Worm (Caenorhabditis elegans) whole organism, young adult: ENCODE data around the gene vps-45.
A peak's percentile ranks its signal among the peaks of the same experiment; 100 is the strongest.

ENCODE experiments used
- D2030.7 ChIP-seq: fragments of 200-800 bp; sonication (Bioruptor generic); IDR thresholded peaks from 2 replicates; pipeline ENCODE4 v1.3.6; 2022; ENCODE audit warnings: missing genetic modification reagents, missing genetic modification characterization, missing compliant biosample characterization
- Y56A3A.18 ChIP-seq: fragments of 200-800 bp; sonication (Bioruptor generic); IDR thresholded peaks from 2 replicates; pipeline ENCODE4 v1.3.6; 2022; ENCODE audit warnings: missing genetic modification reagents, missing genetic modification characterization, missing compliant biosample characterization
- Y67H2A.10 ChIP-seq: fragments of 200-800 bp; sonication (Bioruptor generic); conservative IDR thresholded peaks from 2 replicates; pipeline ENCODE4 v1.3.6; 2022; ENCODE audit warnings: missing genetic modification reagents, missing genetic modification characterization, missing compliant biosample characterization
- Y79H2A.3 ChIP-seq: fragments of 200-800 bp; sonication (Bioruptor generic); conservative IDR thresholded peaks from 2 replicates; pipeline ENCODE4 v1.3.6; 2022; ENCODE audit warnings: missing genetic modification reagents, missing genetic modification characterization, missing compliant biosample characterization
- aptf-2 ChIP-seq: fragments of 200-800 bp; sonication (Bioruptor generic); conservative IDR thresholded peaks from 2 replicates; pipeline ENCODE4 v1.3.6; 2022; ENCODE audit warnings: missing genetic modification reagents, missing genetic modification characterization, missing compliant biosample characterization
- aptf-3 ChIP-seq: fragments of 200-800 bp; sonication (Bioruptor generic); IDR thresholded peaks from 2 replicates; pipeline ENCODE4 v1.3.6; 2022; ENCODE audit warnings: missing genetic modification characterization, missing compliant biosample characterization
- atf-7 ChIP-seq: sonication (generic microtip); optimal IDR thresholded peaks from 2 replicates; lab custom pipeline; 2017; ENCODE audit warnings: mild to moderate bottlenecking, missing genetic modification characterization, missing compliant biosample characterization
- attf-3 ChIP-seq: fragments of 200-800 bp; sonication (Bioruptor generic); conservative IDR thresholded peaks from 2 replicates; pipeline ENCODE4 v1.3.6; 2022; ENCODE audit warnings: missing genetic modification reagents, missing genetic modification characterization, missing compliant biosample characterization
- attf-5 ChIP-seq: fragments of 200-800 bp; sonication (Bioruptor generic); optimal IDR thresholded peaks from 2 replicates; lab custom pipeline; 2018; ENCODE audit warnings: mild to moderate bottlenecking, missing genetic modification characterization, missing compliant biosample characterization
- cebp-1 ChIP-seq, 2 experiments: fragments of 200-800 bp in 1 of 2; sonication (Bioruptor generic) in 1 of 2; sonication (generic microtip) in 1 of 2; IDR thresholded peaks in 1 of 2; optimal IDR thresholded peaks in 1 of 2; 2 replicates each; pipeline versions ENCODE4 v1.3.6 to Lab custom; 2017 to 2022; ENCODE audit warnings: missing compliant biosample characterization in 2 of 2, missing genetic modification characterization in 2 of 2, mild to moderate bottlenecking in 1 of 2, missing genetic modification reagents in 1 of 2, moderate library complexity in 1 of 2
- cebp-2 ChIP-seq: fragments of 200-800 bp; sonication (Bioruptor generic); IDR thresholded peaks from 2 replicates; pipeline ENCODE4 v1.3.6; 2022; ENCODE audit warnings: missing genetic modification characterization, missing compliant biosample characterization
- ceh-91 ChIP-seq: fragments of 200-800 bp; sonication (Bioruptor generic); IDR thresholded peaks from 2 replicates; pipeline ENCODE4 v1.3.6; 2022; ENCODE audit warnings: missing genetic modification reagents, missing genetic modification characterization, missing compliant biosample characterization
- chd-7 ChIP-seq: sonication (generic microtip); optimal IDR thresholded peaks from 2 replicates; lab custom pipeline; 2016; ENCODE audit warnings: mild to moderate bottlenecking, missing genetic modification characterization, moderate library complexity, missing compliant biosample characterization
- dox-1 ChIP-seq: fragments of 200-800 bp; sonication (Bioruptor generic); IDR thresholded peaks from 2 replicates; pipeline ENCODE4 v1.3.6; 2022; ENCODE audit warnings: missing genetic modification reagents, missing genetic modification characterization, missing compliant biosample characterization
- efl-1 ChIP-seq: fragments of 150-350 bp; optimal IDR thresholded peaks from 2 replicates; lab custom pipeline; 2014; ENCODE audit warnings: missing biosample characterization, missing genetic modification reagents, missing genetic modification characterization
- egl-18 ChIP-seq: fragments of 200-800 bp; sonication (Bioruptor generic); IDR thresholded peaks from 2 replicates; pipeline ENCODE4 v1.3.6; 2022; ENCODE audit warnings: missing genetic modification reagents, missing genetic modification characterization, missing compliant biosample characterization
- gei-17 ChIP-seq: fragments of 200-800 bp; sonication (Bioruptor generic); optimal IDR thresholded peaks from 2 replicates; lab custom pipeline; 2018; ENCODE audit warnings: mild to moderate bottlenecking, missing genetic modification characterization, missing compliant biosample characterization
- let-607 ChIP-seq, 2 experiments: fragments of 200-800 bp in 1 of 2; sonication (Bioruptor generic) in 1 of 2; sonication (generic microtip) in 1 of 2; optimal IDR thresholded peaks; 2 replicates each; lab custom pipeline; 2016 to 2018; ENCODE audit warnings: mild to moderate bottlenecking in 2 of 2, missing compliant biosample characterization in 2 of 2, missing genetic modification characterization in 2 of 2, moderate library complexity in 2 of 2, missing genotype in 1 of 2
- lin-40 ChIP-seq: sonication (generic microtip); optimal IDR thresholded peaks from 2 replicates; lab custom pipeline; 2016; ENCODE audit warnings: missing genetic modification characterization, mild to moderate bottlenecking, missing compliant biosample characterization, missing genotype, missing genetic modification reagents
- madf-8 ChIP-seq: fragments of 200-800 bp; sonication (Bioruptor generic); conservative IDR thresholded peaks from 2 replicates; pipeline ENCODE4 v1.3.6; 2022; ENCODE audit warnings: missing genetic modification reagents, missing genetic modification characterization, missing compliant biosample characterization
- mcd-1 ChIP-seq: fragments of 200-800 bp; sonication (Bioruptor generic); IDR thresholded peaks from 2 replicates; pipeline ENCODE4 v1.3.6; 2022; ENCODE audit warnings: missing genetic modification reagents, missing genetic modification characterization, missing compliant biosample characterization
- mel-28 ChIP-seq: sonication (generic microtip); optimal IDR thresholded peaks from 2 replicates; lab custom pipeline; 2016; ENCODE audit warnings: borderline replicate concordance, mild to moderate bottlenecking, missing genetic modification characterization, missing compliant biosample characterization
- nfya-2 ChIP-seq: fragments of 200-800 bp; sonication (Bioruptor generic); IDR thresholded peaks from 2 replicates; pipeline ENCODE4 v1.3.6; 2022; ENCODE audit warnings: missing genetic modification reagents, missing genetic modification characterization, missing compliant biosample characterization
- nhr-120 ChIP-seq: fragments of 200-800 bp; sonication (Bioruptor generic); IDR thresholded peaks from 2 replicates; pipeline ENCODE4 v1.3.6; 2022; ENCODE audit warnings: missing genetic modification characterization, missing compliant biosample characterization
- nhr-90 ChIP-seq: sonication (generic microtip); optimal IDR thresholded peaks from 2 replicates; lab custom pipeline; 2016; ENCODE audit warnings: missing genotype, mild to moderate bottlenecking, missing genetic modification characterization, missing compliant biosample characterization
- pha-4 ChIP-seq: fragments of 150-350 bp; sonication (generic microtip); optimal IDR thresholded peaks from 2 replicates; lab custom pipeline; 2014; ENCODE audit warnings: missing biosample characterization, missing genetic modification reagents, missing genetic modification characterization
- snpc-4 ChIP-seq, 5 experiments: fragments of 150-350 bp in 1 of 5; sonication (generic microtip) in 4 of 5; optimal IDR thresholded peaks; 2 replicates each; lab custom pipeline; 2014 to 2018; ENCODE audit warnings: missing genetic modification characterization in 5 of 5, missing biosample characterization in 3 of 5, antibody characterized with exemption in 2 of 5, mild to moderate bottlenecking in 2 of 5, missing compliant biosample characterization in 2 of 5, missing genotype in 2 of 5, moderate library complexity in 2 of 5, missing genetic modification reagents in 1 of 5
- somi-1 ChIP-seq: fragments of 200-800 bp; sonication (Bioruptor generic); optimal IDR thresholded peaks from 2 replicates; lab custom pipeline; 2018; ENCODE audit warnings: mild to moderate bottlenecking, missing genetic modification characterization, missing compliant biosample characterization
- tbp1 ChIP-seq: fragments of 200-800 bp; sonication (Bioruptor generic); optimal IDR thresholded peaks from 2 replicates; lab custom pipeline; 2018; ENCODE audit warnings: mild to moderate bottlenecking, missing genetic modification characterization, missing compliant biosample characterization
- tbx-9 ChIP-seq: sonication (generic microtip); optimal IDR thresholded peaks from 2 replicates; lab custom pipeline; 2016; ENCODE audit warnings: borderline replicate concordance, missing genetic modification characterization, inconsistent platforms, missing compliant biosample characterization
- tlf-1 ChIP-seq: fragments of 200-800 bp; sonication (Bioruptor generic); optimal IDR thresholded peaks from 2 replicates; lab custom pipeline; 2018; ENCODE audit warnings: mild to moderate bottlenecking, missing genetic modification characterization, missing compliant biosample characterization
- unc-62 ChIP-seq: fragments of 150-350 bp; optimal IDR thresholded peaks from 2 replicates; lab custom pipeline; 2014; ENCODE audit warnings: missing biosample characterization, missing genetic modification reagents, missing genetic modification characterization
- zfh-2 ChIP-seq: fragments of 200-800 bp; sonication (Bioruptor generic); conservative IDR thresholded peaks from 2 replicates; pipeline ENCODE4 v1.3.6; 2022; ENCODE audit warnings: missing genetic modification reagents, missing genetic modification characterization, missing compliant biosample characterization
- zim-3 ChIP-seq: sonication (generic microtip); optimal IDR thresholded peaks from 2 replicates; lab custom pipeline; 2017; ENCODE audit warnings: mild to moderate bottlenecking, missing genetic modification characterization, moderate library complexity, missing compliant biosample characterization
- ztf-18 ChIP-seq: sonication (generic microtip); optimal IDR thresholded peaks from 2 replicates; lab custom pipeline; 2016; ENCODE audit warnings: missing genotype, mild to moderate bottlenecking, missing genetic modification characterization, missing compliant biosample characterization
- ztf-22 ChIP-seq: fragments of 200-800 bp; sonication (Bioruptor generic); optimal IDR thresholded peaks from 2 replicates; lab custom pipeline; 2018; ENCODE audit warnings: mild to moderate bottlenecking, missing genetic modification characterization, moderate library complexity, missing compliant biosample characterization
- ztf-26 ChIP-seq: sonication (generic microtip); optimal IDR thresholded peaks from 2 replicates; lab custom pipeline; 2017; ENCODE audit warnings: missing genetic modification characterization, missing compliant biosample characterization
- ztf-3 ChIP-seq: fragments of 200-800 bp; sonication (Bioruptor generic); optimal IDR thresholded peaks from 2 replicates; lab custom pipeline; 2018; ENCODE audit warnings: mild to moderate bottlenecking, missing genetic modification characterization, missing compliant biosample characterization
- ztf-6 ChIP-seq: fragments of 200-800 bp; sonication (Bioruptor generic); IDR thresholded peaks from 2 replicates; pipeline ENCODE4 v1.3.6; 2022; ENCODE audit warnings: missing genetic modification reagents, missing genetic modification characterization, missing compliant biosample characterization

vps-45 gene

DNA sequence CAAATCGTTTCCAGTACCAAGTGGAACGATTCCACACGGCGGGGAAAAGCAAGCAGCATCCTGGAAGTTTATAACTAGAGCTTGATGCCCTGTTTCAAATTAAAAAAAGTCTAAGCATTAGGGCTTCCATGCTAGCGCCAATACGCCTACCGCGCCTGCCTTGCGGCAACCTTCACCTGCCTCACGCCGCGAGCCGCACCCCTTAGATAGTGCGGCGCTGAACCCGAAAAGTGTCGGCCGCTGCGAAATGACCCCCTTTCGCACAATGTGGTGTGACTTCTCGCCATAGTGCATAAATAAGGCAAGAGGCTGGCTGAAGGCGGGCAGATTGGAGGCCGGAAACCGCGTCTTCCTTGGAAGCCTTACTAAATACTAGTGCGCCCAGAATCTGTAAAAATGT lies 11.8 kb upstream of the vps-45 start:
- TF ChIP-seq D2030.7 (GFP tag; lab: Robert Waterston, UW) (no peak), egl-18 (GFP tag; lab: Robert Waterston, UW) (0 out of 2 replicates have a peak, but pooled peaks have one; percentile 11), ztf-18 (tag; lab: Kevin White, UChicago) (no peak), zim-3 (peak; percentile 37), aptf-2 (GFP tag; lab: Robert Waterston, UW) (no peak), ztf-6 (no peak), zfh-2 (GFP tag; lab: Robert Waterston, UW) (peak; percentile 90), mcd-1 (GFP tag; lab: Robert Waterston, UW) (0 out of 2 replicates have a peak, but pooled peaks have one; percentile 16), gei-17 (GFP tag; lab: Kevin White, UChicago) (no peak), ceh-91 (no peak), cebp-1 (GFP tag; IDR thresholded peaks at IDR 0.05; lab: Robert Waterston, UW) (no peak), cebp-1 (tag; optimal IDR thresholded peaks at IDR 0.05; lab: Kevin White, UChicago) (no peak), snpc-4 (GFP tag; optimal IDR thresholded peaks at IDR 0.05; lab: Kevin White, UChicago) (peak; percentile 61), snpc-4 (tag; optimal IDR thresholded peaks at IDR 0.05; lab: Kevin White, UChicago) (peak; percentile 37 to 87 (median 72)), let-607 (tag; optimal IDR thresholded peaks at IDR 0.05; lab: Kevin White, UChicago) (no peak), nhr-90 (no peak), Y67H2A.10 (GFP tag; lab: Robert Waterston, UW) (no peak), efl-1 (GFP tag; lab: Kevin White, UChicago) (no peak), chd-7 (tag; lab: Kevin White, UChicago) (no peak), attf-3 (no peak), nfya-2 (GFP tag; lab: Robert Waterston, UW) (0 out of 2 replicates have a peak, but pooled peaks have one; percentile 43), dox-1 (GFP tag; lab: Robert Waterston, UW) (0 out of 2 replicates have a peak, but pooled peaks have one; percentile 20)
- TF ChIP-seq, all 124 proteins: peak for 7

DNA sequence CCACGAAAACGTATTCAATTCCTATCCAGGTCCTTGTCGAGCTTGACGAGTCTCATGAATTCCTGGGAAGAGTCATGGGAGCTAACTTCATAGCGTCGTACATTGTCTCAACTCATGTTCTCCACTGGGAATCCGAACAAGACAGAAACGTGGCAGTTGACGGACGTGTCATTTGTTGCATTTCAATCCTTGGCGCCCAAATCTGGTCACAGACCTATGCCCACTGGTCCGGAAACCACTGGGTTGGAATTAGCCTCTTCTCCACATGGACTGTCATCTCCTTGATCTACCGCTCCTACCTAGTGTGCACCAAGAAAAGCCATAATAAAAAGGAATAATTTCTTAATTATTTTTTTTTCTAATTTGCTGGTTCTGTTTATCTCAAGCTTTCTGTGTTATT lies 8.0 kb upstream of the vps-45 start:
- TF ChIP-seq ztf-3 (no peak), attf-5 (no peak), somi-1 (GFP tag; lab: Kevin White, UChicago) (no peak), nhr-120 (0 out of 2 replicates have a peak, but pooled peaks have one; percentile 56)

DNA sequence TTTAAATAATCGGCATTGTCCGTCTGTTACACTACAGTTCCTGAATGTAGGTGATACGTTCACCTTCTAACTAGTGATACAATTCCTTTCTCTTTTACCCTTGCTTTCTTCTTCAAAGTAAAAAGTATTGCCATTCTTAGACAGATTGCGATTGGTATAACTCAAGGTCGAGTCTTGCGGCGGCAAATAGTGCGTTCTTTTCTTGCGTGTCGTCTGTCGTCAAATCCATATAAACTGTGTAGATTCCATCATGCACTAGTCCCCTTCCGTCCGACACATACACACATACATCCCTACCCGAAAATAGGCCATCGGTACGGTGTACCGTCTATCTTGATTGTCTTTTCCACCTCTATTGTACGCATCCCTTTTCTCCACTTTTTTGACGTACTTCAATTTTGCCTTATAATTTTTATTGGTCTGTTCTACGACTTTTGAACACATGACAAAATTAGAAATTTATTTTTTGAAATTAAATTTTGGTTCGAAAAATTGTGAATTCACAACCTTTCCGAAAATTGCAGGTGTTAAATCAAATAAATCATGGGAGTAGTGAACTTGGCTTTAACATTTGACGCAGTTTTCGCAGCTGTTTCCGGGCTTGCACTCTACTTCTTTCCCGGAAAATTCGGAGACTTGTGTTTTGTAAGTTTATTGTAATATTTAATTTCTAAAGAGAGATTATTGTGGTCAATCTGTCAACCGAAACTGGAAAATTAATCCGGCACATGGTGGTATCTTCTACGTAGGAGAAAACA lies 5.8 kb upstream of the vps-45 start, which contains the start of gene C44C1.1:
TSS of gene C44C1.1 (plus strand) at position 525 of the 758 bp plus-strand sequence.
- TF ChIP-seq Y56A3A.18 (GFP tag; lab: Robert Waterston, UW) (no peak), snpc-4 (GFP tag; optimal IDR thresholded peaks at IDR 0.05; lab: Kevin White, UChicago) (no peak), snpc-4 (tag; optimal IDR thresholded peaks at IDR 0.05; lab: Kevin White, UChicago) (no peak), aptf-3 (GFP tag; lab: Robert Waterston, UW) (no peak), D2030.7 (GFP tag; lab: Robert Waterston, UW) (no peak), cebp-2 (GFP tag; lab: Robert Waterston, UW) (no peak), tbx-9 (tag; lab: Kevin White, UChicago) (no peak)

DNA sequence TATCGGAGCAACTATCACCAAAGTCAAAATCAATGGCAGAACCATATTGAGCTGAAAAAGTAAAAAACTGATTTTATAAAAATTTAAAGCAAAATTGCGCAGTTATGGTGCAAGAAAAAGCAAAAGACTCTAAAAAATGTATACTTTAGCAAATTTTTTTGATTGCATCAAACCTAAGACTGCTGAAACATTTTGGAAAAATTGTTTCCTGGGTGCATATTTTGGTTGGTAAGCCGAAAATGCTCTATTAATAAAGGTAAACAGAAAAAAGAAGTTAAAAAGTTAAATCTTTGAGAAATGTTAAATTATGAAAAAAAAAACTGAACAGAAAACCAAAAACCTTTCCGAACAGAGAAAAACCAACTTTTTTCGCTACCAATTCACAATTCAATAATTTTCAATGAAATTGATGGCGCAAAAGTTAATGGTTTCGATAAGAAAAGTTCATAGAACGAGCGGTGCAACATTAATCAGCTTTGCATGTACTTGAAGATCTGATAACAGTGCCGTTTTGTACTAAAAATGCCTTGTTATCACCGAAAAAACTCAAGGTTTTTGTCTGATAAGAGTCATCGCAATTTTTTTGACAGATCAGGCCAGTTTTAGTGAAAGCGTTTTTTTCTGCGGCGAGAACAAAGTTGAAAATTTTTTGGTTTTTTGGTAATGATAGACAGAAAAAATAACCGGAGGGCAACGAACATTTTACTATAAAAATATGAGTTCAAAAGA lies 3.5 kb upstream of the vps-45 start, which contains the start of gene abhd-3.2:
TSS of gene abhd-3.2 (minus strand) at position 51 of the 729 bp plus-strand sequence.
- TF ChIP-seq unc-62 (GFP tag; lab: Kevin White, UChicago) (peak; percentile 66), lin-40 (tag; lab: Kevin White, UChicago) (peak; percentile 71), Y79H2A.3 (GFP tag; lab: Robert Waterston, UW) (no peak), tbp1 (peak; percentile 12), let-607 (tag; optimal IDR thresholded peaks at IDR 0.05; lab: Kevin White, UChicago) (peak; percentile 2 to 45), dox-1 (GFP tag; lab: Robert Waterston, UW) (peak; percentile 62), ztf-26 (tag; lab: Kevin White, UChicago) (peak; percentile 19), Y56A3A.18 (GFP tag; lab: Robert Waterston, UW) (no peak), pha-4 (tag; lab: Kevin White, UChicago) (peak; percentile 81), ztf-22 (GFP tag; lab: Kevin White, UChicago) (peak; percentile 88), tlf-1 (GFP tag; lab: Kevin White, UChicago) (peak; percentile 44), madf-8 (GFP tag; lab: Robert Waterston, UW) (no peak), mel-28 (tag; lab: Kevin White, UChicago) (no peak), atf-7 (tag; lab: Kevin White, UChicago) (peak; percentile 63), nhr-120 (no peak)
